Worm (Caenorhabditis elegans) whole organism, dauer: ENCODE measurements around the gene F14B8.6.

Experiments used
- unc-62 ChIP-seq: sonication (generic microtip); optimal IDR thresholded peaks from 2 replicates; lab custom pipeline; 2017; ENCODE audit warnings: missing biosample characterization, missing genetic modification reagents, missing genetic modification characterization

Gene F14B8.6

DNA sequence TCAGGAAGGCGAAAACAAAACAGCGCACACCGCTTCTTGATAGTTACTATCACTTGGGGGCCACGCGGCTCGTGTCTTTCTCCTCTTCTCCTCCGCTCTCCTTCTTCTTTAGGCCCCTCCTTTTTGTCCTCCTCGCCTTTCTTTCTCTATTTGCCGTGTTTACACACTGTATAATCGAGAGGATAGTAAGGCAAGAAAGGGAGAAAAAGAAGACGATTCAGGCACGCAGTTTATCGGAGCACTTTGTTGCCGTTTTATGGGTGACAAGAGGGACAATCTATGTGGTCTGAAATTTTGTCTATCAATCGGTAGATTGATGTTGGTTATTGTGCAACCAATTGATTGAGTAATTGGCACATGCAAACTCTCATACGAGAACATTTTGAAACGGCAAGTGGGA is at the start of gene F14B8.6:
Gene F14B8.6 (minus strand): TSS at position 292 of the 400 bp plus-strand sequence.
- TF ChIP-seq unc-62 (GFP tag; lab: Kevin White, UChicago), result no peak

ce11 chrX:6971301-6971700 is 39.1 kb upstream of the F14B8.6 start:
- TF ChIP-seq unc-62 (GFP tag; lab: Kevin White, UChicago), result no peak

ce11 chrX:6970134-6970533 is 37.9 kb upstream of the F14B8.6 start:
- no peak for TF ChIP-seq unc-62 (GFP tag; lab: Kevin White, UChicago)

DNA sequence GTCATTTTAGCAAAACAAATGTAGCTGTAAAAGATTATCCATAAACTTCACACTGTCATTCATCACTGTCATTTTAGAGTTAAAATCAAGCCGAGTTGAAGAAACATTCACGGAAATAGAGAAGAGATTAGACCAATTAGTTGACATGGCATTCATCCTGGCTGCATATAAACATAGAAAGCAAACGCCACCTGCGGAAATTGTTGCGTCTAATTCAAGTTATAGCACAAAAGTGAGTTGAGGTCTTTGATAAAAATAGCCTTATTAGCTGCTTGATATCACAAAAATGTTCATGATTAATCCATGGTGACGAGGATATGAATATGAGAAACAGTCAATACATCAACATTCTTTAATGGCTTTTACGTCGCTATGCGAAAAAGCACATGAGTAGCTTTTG is 36.3 kb upstream of the F14B8.6 start:
- TF ChIP-seq unc-62 (GFP tag; lab: Kevin White, UChicago), result no peak

- TF ChIP-seq unc-62 (GFP tag; lab: Kevin White, UChicago), result no peak
Measured at ce11 chrX:6967057-6967456, 34.8 kb upstream of the F14B8.6 start, which contains the start of gene F01E11.3. TSS of gene F01E11.3 (plus strand) at chrX:6967357.

- no peak for TF ChIP-seq unc-62 (GFP tag; lab: Kevin White, UChicago)
Measured at ce11 chrX:6963842-6964241, 31.6 kb upstream of the F14B8.6 start.

ce11 chrX:6962347-6962746 is 30.1 kb upstream of the F14B8.6 start:
- no peak for TF ChIP-seq unc-62 (GFP tag; lab: Kevin White, UChicago)

DNA sequence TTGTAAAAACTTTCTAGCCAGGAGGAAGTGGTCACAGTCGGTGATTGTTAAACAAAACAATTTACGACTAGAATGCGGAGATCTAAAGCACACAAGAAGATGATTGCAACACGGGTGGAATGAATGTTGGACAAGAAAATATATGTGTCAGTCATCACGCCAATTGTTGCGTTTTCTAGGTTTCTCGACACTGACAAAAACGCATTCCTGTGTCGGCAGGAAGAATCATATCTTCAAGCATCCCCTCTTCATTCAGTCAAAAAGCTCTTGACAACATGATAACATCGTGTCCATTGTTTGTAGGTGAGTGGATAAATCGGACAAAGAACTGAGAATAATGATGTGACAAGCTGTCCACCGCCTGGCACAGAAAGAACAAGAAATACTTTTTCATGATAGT is 27.3 kb upstream of the F14B8.6 start:
- no peak for TF ChIP-seq unc-62 (GFP tag; lab: Kevin White, UChicago)

DNA sequence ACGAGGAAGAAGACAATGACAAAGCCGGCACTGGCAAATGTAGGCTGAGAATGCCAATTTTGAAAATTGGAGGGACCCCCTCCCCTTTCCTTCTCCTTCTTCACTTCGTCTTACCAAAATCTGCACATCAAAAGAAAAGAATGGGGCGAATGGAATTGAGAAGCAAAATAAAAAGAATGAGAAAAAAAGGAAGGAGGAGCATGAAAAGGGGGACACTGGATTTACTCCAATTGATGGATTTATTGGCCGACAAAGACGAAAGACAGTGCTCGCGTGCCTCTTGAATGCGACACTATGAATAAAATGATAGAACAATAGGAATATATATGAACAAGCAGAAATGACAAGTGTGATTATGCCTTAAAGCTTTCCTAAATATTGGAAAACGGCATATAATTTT is 26.7 kb upstream of the F14B8.6 start:
- TF ChIP-seq unc-62 (GFP tag; lab: Kevin White, UChicago), result no peak

- TF ChIP-seq unc-62 (GFP tag; lab: Kevin White, UChicago), result no peak
Measured at ce11 chrX:6956299-6956698, 24.1 kb upstream of the F14B8.6 start, which contains the start of gene inx-1. TSS of gene inx-1 (minus strand) at chrX:6956399.

- TF ChIP-seq unc-62 (GFP tag; lab: Kevin White, UChicago), result no peak
Measured at ce11 chrX:6953339-6953738, 21.1 kb upstream of the F14B8.6 start.

DNA sequence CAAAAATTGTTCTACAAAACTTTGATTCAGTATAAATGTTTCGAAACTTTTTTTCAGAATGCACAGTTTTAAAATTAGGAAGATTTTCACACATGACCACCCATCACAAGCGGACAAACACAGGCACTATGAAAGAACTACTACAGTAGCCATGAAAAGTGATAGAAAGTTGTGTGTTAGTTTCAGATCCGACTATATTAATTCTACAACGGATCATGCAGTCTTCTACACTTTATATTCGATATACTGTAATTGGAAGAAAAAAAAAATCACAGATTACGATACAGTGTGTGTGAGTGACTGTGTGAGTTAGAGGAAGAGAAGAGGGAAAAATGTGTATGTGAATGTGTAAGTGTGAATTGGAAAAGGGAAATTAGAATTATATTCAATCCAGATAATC is 14.6 kb upstream of the F14B8.6 start:
- no peak for TF ChIP-seq unc-62 (GFP tag; lab: Kevin White, UChicago)

DNA sequence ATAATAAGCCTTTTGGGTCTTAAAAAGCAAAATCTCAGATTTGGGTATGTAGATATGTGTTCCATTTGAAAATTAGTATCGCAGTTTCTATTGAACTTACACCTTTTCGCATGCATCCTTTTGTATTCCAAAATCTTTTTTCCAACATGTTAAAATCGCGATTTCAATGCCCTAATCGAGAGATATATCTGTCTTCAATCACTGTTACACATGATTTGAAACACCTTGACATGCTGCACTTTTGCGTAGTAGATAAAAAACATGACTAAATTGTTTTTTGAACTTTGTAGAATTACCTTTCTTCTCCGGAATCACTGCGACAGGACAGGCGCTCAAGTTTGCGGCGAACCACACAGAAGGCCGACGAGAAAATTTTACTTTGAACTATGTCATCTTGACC is 9.5 kb upstream of the F14B8.6 start:
- TF ChIP-seq unc-62 (GFP tag; lab: Kevin White, UChicago), result no peak

DNA sequence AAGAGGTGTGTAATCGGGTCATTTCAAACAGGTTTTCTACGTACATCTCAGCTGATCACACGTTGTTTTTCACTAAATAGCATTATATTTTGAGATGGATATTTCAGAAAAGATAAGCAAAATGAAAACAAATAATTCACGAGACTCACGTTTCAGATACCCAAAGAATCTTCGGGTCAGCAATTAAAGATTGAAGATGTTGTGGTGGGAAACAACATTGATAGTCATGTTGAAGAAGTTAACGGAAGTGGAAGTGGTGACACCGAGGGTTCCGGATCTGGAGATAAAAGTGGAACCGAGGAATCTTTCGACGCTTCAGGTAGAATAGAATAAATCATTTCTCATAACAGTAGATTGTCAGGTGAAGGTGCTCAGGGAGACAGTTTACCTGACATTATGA is 8.6 kb upstream of the F14B8.6 start:
- TF ChIP-seq unc-62 (GFP tag; lab: Kevin White, UChicago), result no peak

ce11 chrX:6939917-6940316 is 7.7 kb upstream of the F14B8.6 start, which contains the start of gene C16E9.1:
TSS of gene C16E9.1 (plus strand) at chrX:6940217.
- TF ChIP-seq unc-62 (GFP tag; lab: Kevin White, UChicago), result no peak

- no peak for TF ChIP-seq unc-62 (GFP tag; lab: Kevin White, UChicago)
Measured at ce11 chrX:6937742-6938141, 5.5 kb upstream of the F14B8.6 start.

DNA sequence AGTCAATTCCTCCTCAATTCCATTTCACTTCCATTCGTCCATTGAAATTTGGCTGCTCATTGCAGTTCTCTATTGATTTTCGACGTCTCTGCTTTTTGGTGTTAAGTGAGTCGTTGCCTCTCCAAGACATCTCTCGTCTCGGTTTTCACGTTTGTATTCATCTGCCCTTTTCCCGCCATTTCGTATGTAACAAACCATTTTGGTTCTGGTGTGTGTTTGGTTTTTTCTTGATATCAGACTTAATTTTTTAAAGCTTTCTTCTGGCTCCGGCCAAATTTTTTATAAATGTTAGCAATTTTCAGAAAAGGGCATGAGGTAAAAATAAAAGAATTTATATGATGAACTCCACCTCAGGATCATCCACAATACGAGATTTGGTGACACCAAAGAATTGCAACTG is 3.2 kb upstream of the F14B8.6 start, which contains the start of gene C16E9.2:
Gene C16E9.2 (plus strand): TSS at position 301 of the 400 bp plus-strand sequence.
- no peak for TF ChIP-seq unc-62 (GFP tag; lab: Kevin White, UChicago)

DNA sequence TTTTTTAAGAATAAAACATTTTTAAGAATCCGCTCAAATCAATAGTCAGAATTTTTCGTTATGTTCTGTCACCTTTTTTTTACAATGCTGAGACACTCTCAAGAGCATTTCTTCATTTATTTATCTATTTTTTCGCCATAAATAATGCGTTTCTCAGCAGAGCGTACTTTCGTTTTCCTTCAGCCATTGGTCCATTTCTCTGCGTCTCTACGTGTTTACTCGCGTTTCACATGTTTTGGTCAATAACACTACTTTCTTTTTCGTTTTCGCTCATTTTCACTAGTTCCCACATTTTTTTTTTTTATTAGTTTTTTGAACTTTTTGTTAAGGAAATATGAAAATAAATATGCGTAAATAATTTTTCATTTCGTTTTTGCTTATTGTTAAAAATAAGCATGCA is 2.2 kb upstream of the F14B8.6 start:
- no peak for TF ChIP-seq unc-62 (GFP tag; lab: Kevin White, UChicago)
